Fruit fly (Drosophila melanogaster) whole organism, embryonic: ENCODE results near the gene CG7497.

Source experiments
- ATbp ChIP-seq: fragments of 200-800 bp; sonication (Bioruptor generic); optimal IDR thresholded peaks from 2 replicates; lab custom pipeline; 2017; ENCODE audit warnings: missing biosample characterization, mild to moderate bottlenecking, missing genetic modification characterization, missing genetic modification reagents
- Adf1 ChIP-seq: fragments of 200-800 bp; sonication (Bioruptor generic); IDR thresholded peaks from 2 replicates; pipeline ENCODE4 v1.3.6; 2022; ENCODE audit warnings: missing biosample characterization, missing genetic modification characterization
- Aef1 ChIP-seq: fragments of 200-800 bp; sonication (Bioruptor generic); IDR thresholded peaks from 3 replicates; pipeline ENCODE4 v1.3.6; 2022; ENCODE audit warnings: missing biosample characterization, missing genetic modification characterization
- CG12391 ChIP-seq: fragments of 200-800 bp; sonication (Bioruptor generic); optimal IDR thresholded peaks from 3 replicates; lab custom pipeline; 2018; ENCODE audit warnings: missing biosample characterization, mild to moderate bottlenecking, missing genetic modification characterization, moderate library complexity
- CG13123 ChIP-seq: fragments of 200-800 bp; sonication (Bioruptor generic); optimal IDR thresholded peaks from 2 replicates; lab custom pipeline; 2016; ENCODE audit warnings: missing biosample characterization, missing genetic modification characterization
- CG13424 ChIP-seq: fragments of 200-800 bp; sonication (Bioruptor generic); optimal IDR thresholded peaks from 2 replicates; lab custom pipeline; 2019; ENCODE audit warnings: missing biosample characterization, mild to moderate bottlenecking, missing genetic modification characterization, moderate library complexity
- CG13894 ChIP-seq: fragments of 200-800 bp; sonication (Bioruptor generic); optimal IDR thresholded peaks from 3 replicates; lab custom pipeline; 2018; ENCODE audit warnings: missing biosample characterization, mild to moderate bottlenecking, missing genetic modification characterization, moderate library complexity
- CG14050 ChIP-seq: fragments of 200-800 bp; sonication (Bioruptor generic); IDR thresholded peaks from 3 replicates; pipeline ENCODE4 v1.3.6; 2022; ENCODE audit warnings: missing biosample characterization, missing genetic modification characterization
- CG17359 ChIP-seq: fragments of 200-800 bp; sonication (Bioruptor generic); optimal IDR thresholded peaks from 3 replicates; lab custom pipeline; 2018; ENCODE audit warnings: missing biosample characterization, mild to moderate bottlenecking, missing genetic modification characterization, moderate library complexity
- CG2202 ChIP-seq: fragments of 200-800 bp; sonication (Bioruptor generic); optimal IDR thresholded peaks from 2 replicates; lab custom pipeline; 2018; ENCODE audit warnings: missing biosample characterization, mild to moderate bottlenecking, missing genetic modification characterization
- CG34422 ChIP-seq: fragments of 200-800 bp; sonication (Bioruptor generic); IDR thresholded peaks from 3 replicates; pipeline ENCODE4 v1.3.6; 2022; ENCODE audit warnings: missing biosample characterization, missing genetic modification characterization
- CG3847 ChIP-seq: fragments of 200-800 bp; sonication (Bioruptor generic); IDR thresholded peaks from 2 replicates; pipeline ENCODE4 v1.3.6; 2022; ENCODE audit warnings: missing biosample characterization, missing genetic modification characterization
- CG4360 ChIP-seq: fragments of 200-800 bp; sonication (Bioruptor generic); IDR thresholded peaks from 2 replicates; pipeline ENCODE4 v1.3.6; 2022; ENCODE audit warnings: missing biosample characterization, missing genetic modification characterization
- CG4707 ChIP-seq: fragments of 200-800 bp; sonication (Bioruptor generic); optimal IDR thresholded peaks from 2 replicates; lab custom pipeline; 2018; ENCODE audit warnings: missing biosample characterization, mild to moderate bottlenecking, missing genetic modification characterization, moderate library complexity
- CG6175 ChIP-seq: fragments of 200-800 bp; sonication (Bioruptor generic); IDR thresholded peaks from 3 replicates; pipeline ENCODE4 v1.3.6; 2022; ENCODE audit warnings: missing biosample characterization, missing genetic modification characterization
- CG7556 ChIP-seq: fragments of 200-800 bp; sonication (Bioruptor generic); optimal IDR thresholded peaks from 2 replicates; lab custom pipeline; 2017; ENCODE audit warnings: missing biosample characterization, mild to moderate bottlenecking, missing genetic modification characterization
- CG7963 ChIP-seq: fragments of 200-800 bp; sonication (Bioruptor generic); IDR thresholded peaks from 3 replicates; pipeline ENCODE4 v1.3.6; 2022; ENCODE audit warnings: missing biosample characterization, missing genetic modification characterization; ENCODE audit not compliant: partially characterized antibody
- CG8765 ChIP-seq: fragments of 200-800 bp; sonication (Bioruptor generic); IDR thresholded peaks from 2 replicates; pipeline ENCODE4 v1.3.6; 2022; ENCODE audit warnings: missing biosample characterization, missing genetic modification characterization
- CG9727 ChIP-seq: fragments of 200-800 bp; sonication (Bioruptor generic); optimal IDR thresholded peaks from 3 replicates; lab custom pipeline; 2017; ENCODE audit warnings: missing biosample characterization, mild to moderate bottlenecking, missing genetic modification characterization
- CkIIα-i1 ChIP-seq: fragments of 200-800 bp; sonication (Bioruptor generic); IDR thresholded peaks from 2 replicates; pipeline ENCODE4 v1.3.6; 2022; ENCODE audit warnings: missing biosample characterization, missing genetic modification characterization
- D19B ChIP-seq: fragments of 200-800 bp; sonication (Bioruptor generic); optimal IDR thresholded peaks from 2 replicates; lab custom pipeline; 2017; ENCODE audit warnings: missing biosample characterization, mild to moderate bottlenecking, missing genetic modification characterization
- Dbx ChIP-seq: fragments of 200-800 bp; sonication (Bioruptor generic); IDR thresholded peaks from 3 replicates; pipeline ENCODE4 v1.3.6; 2022; ENCODE audit warnings: missing biosample characterization, missing genetic modification characterization
- Dref ChIP-seq: fragments of 200-800 bp; sonication (Bioruptor generic); IDR thresholded peaks from 2 replicates; pipeline ENCODE4 v1.3.6; 2022; ENCODE audit warnings: missing biosample characterization, missing genetic modification characterization
- Fer3 ChIP-seq: fragments of 200-800 bp; sonication (Bioruptor generic); optimal IDR thresholded peaks from 2 replicates; lab custom pipeline; 2018; ENCODE audit warnings: missing biosample characterization, mild to moderate bottlenecking, missing genetic modification characterization, moderate library complexity
- Nf-YA ChIP-seq: fragments of 200-800 bp; sonication (Bioruptor generic); IDR thresholded peaks from 2 replicates; pipeline ENCODE4 v1.3.6; 2022; ENCODE audit warnings: missing biosample characterization, missing genetic modification characterization
- Spps ChIP-seq: fragments of 200-800 bp; sonication (Bioruptor generic); optimal IDR thresholded peaks from 2 replicates; lab custom pipeline; 2018; ENCODE audit warnings: missing biosample characterization, mild to moderate bottlenecking, missing genetic modification characterization
- abd-A ChIP-seq: fragments of 200-800 bp; sonication (Bioruptor generic); optimal IDR thresholded peaks from 3 replicates; lab custom pipeline; 2019; ENCODE audit warnings: missing biosample characterization, mild to moderate bottlenecking, missing genetic modification characterization, moderate library complexity
- ato ChIP-seq: fragments of 200-800 bp; sonication (Bioruptor generic); IDR thresholded peaks from 2 replicates; pipeline ENCODE4 v1.3.6; 2022; ENCODE audit warnings: missing biosample characterization, missing genetic modification characterization; ENCODE audit not compliant: partially characterized antibody
- corto ChIP-seq: fragments of 200-800 bp; sonication (Bioruptor generic); optimal IDR thresholded peaks from 2 replicates; lab custom pipeline; 2016; ENCODE audit warnings: missing biosample characterization, mild to moderate bottlenecking, missing genetic modification characterization, moderate library complexity
- croc ChIP-seq: fragments of 200-800 bp; sonication (Bioruptor generic); conservative IDR thresholded peaks from 3 replicates; pipeline ENCODE4 v1.3.6; 2022; ENCODE audit warnings: missing biosample characterization, missing genetic modification characterization
- dan ChIP-seq: fragments of 200-800 bp; sonication (Bioruptor generic); IDR thresholded peaks from 2 replicates; pipeline ENCODE4 v1.3.6; 2022; ENCODE audit warnings: missing biosample characterization, missing genetic modification characterization
- dmrt99B ChIP-seq: fragments of 200-800 bp; sonication (Bioruptor generic); optimal IDR thresholded peaks from 2 replicates; lab custom pipeline; 2018; ENCODE audit warnings: missing biosample characterization, mild to moderate bottlenecking, missing genetic modification characterization, moderate library complexity
- emc ChIP-seq: fragments of 200-800 bp; sonication (Bioruptor generic); optimal IDR thresholded peaks from 2 replicates; lab custom pipeline; 2016; ENCODE audit warnings: missing biosample characterization, missing genetic modification characterization
- ftz-f1 ChIP-seq: fragments of 200-800 bp; sonication (Bioruptor generic); optimal IDR thresholded peaks from 2 replicates; lab custom pipeline; 2016; ENCODE audit warnings: missing biosample characterization, missing genetic modification characterization
- gro ChIP-seq: fragments of 200-800 bp; sonication (Bioruptor generic); optimal IDR thresholded peaks from 2 replicates; lab custom pipeline; 2016; ENCODE audit warnings: missing biosample characterization, missing genetic modification characterization
- gsb-n ChIP-seq: fragments of 200-800 bp; sonication (Bioruptor generic); optimal IDR thresholded peaks from 3 replicates; lab custom pipeline; 2018; ENCODE audit warnings: missing biosample characterization, mild to moderate bottlenecking, missing genetic modification characterization
- lov ChIP-seq, 2 experiments: fragments of 200-800 bp in 1 of 2; fragments of >200 bp in 1 of 2; sonication (Bioruptor generic) in 1 of 2; IDR thresholded peaks in 1 of 2; optimal IDR thresholded peaks in 1 of 2; 2 replicates in 1 of 2; 3 replicates in 1 of 2; pipeline versions ENCODE4 v1.3.6 to Lab custom; 2017 to 2022; ENCODE audit warnings: missing biosample characterization in 1 of 2, missing genetic modification characterization in 1 of 2
- maf-S ChIP-seq: fragments of 200-800 bp; sonication (Bioruptor generic); optimal IDR thresholded peaks from 2 replicates; lab custom pipeline; 2016; ENCODE audit warnings: missing biosample characterization, missing genetic modification characterization
- mam ChIP-seq: fragments of 200-800 bp; sonication (Bioruptor generic); optimal IDR thresholded peaks from 3 replicates; lab custom pipeline; 2016; ENCODE audit warnings: missing biosample characterization, missing genetic modification characterization
- peb ChIP-seq: fragments of 200-800 bp; sonication (Bioruptor generic); IDR thresholded peaks from 2 replicates; pipeline ENCODE4 v1.3.6; 2022; ENCODE audit warnings: missing biosample characterization, missing genetic modification characterization
- pros ChIP-seq: fragments of 200-800 bp; sonication (Bioruptor generic); optimal IDR thresholded peaks from 3 replicates; lab custom pipeline; 2019; ENCODE audit warnings: missing biosample characterization, mild to moderate bottlenecking, missing genetic modification characterization, moderate library complexity
- shn ChIP-seq: fragments of 200-800 bp; sonication (Bioruptor generic); optimal IDR thresholded peaks from 3 replicates; lab custom pipeline; 2016; ENCODE audit warnings: missing biosample characterization, missing genetic modification characterization
- sim ChIP-seq: fragments of 200-800 bp; sonication (Bioruptor generic); IDR thresholded peaks from 2 replicates; pipeline ENCODE4 v1.3.6; 2022; ENCODE audit warnings: missing biosample characterization, missing genetic modification characterization
- stc ChIP-seq: fragments of 200-800 bp; sonication (Bioruptor generic); IDR thresholded peaks from 2 replicates; pipeline ENCODE4 v1.3.6; 2022; ENCODE audit warnings: missing biosample characterization, missing genetic modification characterization
- stwl ChIP-seq: fragments of 200-800 bp; sonication (Bioruptor generic); optimal IDR thresholded peaks from 3 replicates; lab custom pipeline; 2018; ENCODE audit warnings: missing biosample characterization, mild to moderate bottlenecking, missing genetic modification characterization, moderate library complexity
- tap ChIP-seq: fragments of 200-800 bp; optimal IDR thresholded peaks from 3 replicates; lab custom pipeline; 2019; ENCODE audit warnings: missing biosample characterization, mild to moderate bottlenecking, missing genetic modification characterization, moderate library complexity
- tgo ChIP-seq: fragments of 200-800 bp; sonication (Bioruptor generic); IDR thresholded peaks from 3 replicates; pipeline ENCODE4 v1.3.6; 2022; ENCODE audit warnings: missing biosample characterization, missing genetic modification characterization
- trh ChIP-seq: fragments of 200-800 bp; sonication (Bioruptor generic); optimal IDR thresholded peaks from 2 replicates; lab custom pipeline; 2016; ENCODE audit warnings: missing biosample characterization, missing genetic modification characterization
- tup ChIP-seq: fragments of 200-800 bp; sonication (Bioruptor generic); optimal IDR thresholded peaks from 2 replicates; lab custom pipeline; 2016; ENCODE audit warnings: missing biosample characterization, mild to moderate bottlenecking, missing genetic modification characterization, moderate library complexity
- vnd ChIP-seq: fragments of 200-800 bp; sonication (Bioruptor generic); IDR thresholded peaks from 3 replicates; pipeline ENCODE4 v1.3.6; 2022; ENCODE audit warnings: missing biosample characterization, missing genetic modification characterization; ENCODE audit not compliant: partially characterized antibody
- wek ChIP-seq: fragments of 200-800 bp; sonication (Bioruptor generic); optimal IDR thresholded peaks from 3 replicates; lab custom pipeline; 2018; ENCODE audit warnings: missing biosample characterization, mild to moderate bottlenecking, missing genetic modification characterization, moderate library complexity

CG7497 gene

DNA sequence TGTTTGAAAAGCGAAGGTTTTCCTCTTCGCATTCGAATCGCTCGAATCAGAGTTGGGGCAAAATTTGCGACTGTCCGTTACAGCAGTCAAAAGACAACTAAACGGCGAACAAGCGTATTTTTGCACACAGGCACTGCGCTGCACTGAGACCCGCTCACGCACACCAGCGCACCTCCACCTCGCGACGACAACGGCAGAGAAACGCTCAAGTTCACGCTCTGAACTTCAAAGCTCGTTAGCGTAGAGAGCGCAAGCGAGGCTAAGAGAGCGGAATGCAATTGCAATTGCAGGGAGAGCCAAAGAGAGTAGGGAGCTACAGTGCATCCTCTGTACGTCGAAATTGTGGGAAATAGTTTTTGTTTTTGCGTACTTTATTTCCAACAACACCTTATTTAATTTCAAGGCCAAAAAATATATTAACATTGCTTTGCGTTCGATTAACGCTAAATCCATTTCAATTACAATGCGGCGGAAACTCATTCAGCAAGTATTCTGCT is 14.0 kb upstream of the CG7497 start, which contains the start of gene Eip74EF (continued):
- TF ChIP-seq CkIIα-i1 (GFP tag; lab: Robert Waterston, UW) (no peak), ato (GFP tag; lab: Robert Waterston, UW) (no peak), sim (GFP tag; lab: Robert Waterston, UW) (0 out of 2 replicates have a peak, but pooled peaks have one; percentile 6), CG4360 (GFP tag; lab: Robert Waterston, UW) (0 out of 2 replicates have a peak, but pooled peaks have one; percentile 26), gro (GFP tag; lab: Kevin White, UChicago) (no peak), vnd (GFP tag; lab: Robert Waterston, UW) (no peak), trh (no peak), CG7963 (GFP tag; lab: Robert Waterston, UW) (no peak), stwl (tag; lab: Kevin White, UChicago) (no peak), Aef1 (GFP tag; lab: Robert Waterston, UW) (no peak), maf-S (no peak), Nf-YA (GFP tag; lab: Robert Waterston, UW) (no peak), dmrt99B (tag; lab: Kevin White, UChicago) (peak; percentile 11), croc (GFP tag; lab: Robert Waterston, UW) (0 out of 3 replicates have a peak, but pooled peaks have one; percentile 16), Dbx (GFP tag; lab: Robert Waterston, UW) (0 out of 3 replicates have a peak, but pooled peaks have one; percentile 29), wek (GFP tag; lab: Kevin White, UChicago) (no peak), pros (GFP tag; lab: Kevin White, UChicago) (no peak), shn (no peak), CG2202 (tag; lab: Kevin White, UChicago) (no peak), tup (GFP tag; lab: Kevin White, UChicago) (no peak), CG12391 (tag; lab: Kevin White, UChicago) (no peak), abd-A (tag; lab: Kevin White, UChicago) (no peak), CG14050 (GFP tag; lab: Robert Waterston, UW) (no peak), CG13123 (no peak), ATbp (GFP tag; lab: Kevin White, UChicago) (no peak), dan (GFP tag; lab: Robert Waterston, UW) (no peak), peb (GFP tag; lab: Robert Waterston, UW) (no peak), CG3847 (no peak), CG34422 (GFP tag; lab: Robert Waterston, UW) (no peak), CG9727 (GFP tag; lab: Kevin White, UChicago) (no peak), corto (GFP tag; lab: Kevin White, UChicago) (peak; percentile 24), CG8765 (GFP tag; lab: Robert Waterston, UW) (no peak), Dref (GFP tag; lab: Robert Waterston, UW) (no peak), ftz-f1 (GFP tag; lab: Kevin White, UChicago) (peak; percentile 78), CG4707 (GFP tag; lab: Kevin White, UChicago) (no peak), tap (no peak), D19B (GFP tag; lab: Kevin White, UChicago) (no peak), tgo (GFP tag; lab: Robert Waterston, UW) (no peak), Spps (no peak), stc (no peak), lov (optimal IDR thresholded peaks at IDR 0.05; lab: Kevin White, UChicago) (no peak), lov (GFP tag; IDR thresholded peaks at IDR 0.05; lab: Robert Waterston, UW) (no peak), CG13894 (tag; lab: Kevin White, UChicago) (no peak), gsb-n (no peak), mam (no peak), Fer3 (no peak), CG7556 (GFP tag; lab: Kevin White, UChicago) (no peak), CG13424 (tag; lab: Kevin White, UChicago) (peak; percentile 4), CG17359 (tag; lab: Kevin White, UChicago) (no peak), Adf1 (GFP tag; lab: Robert Waterston, UW) (0 out of 2 replicates have a peak, but pooled peaks have one; percentile 31), CG6175 (no peak), emc (GFP tag; lab: Kevin White, UChicago) (no peak)
